Worm (Caenorhabditis elegans) whole organism, L4 larva: ENCODE data around the gene srd-74.
A peak's percentile ranks its signal among the peaks of the same experiment; 100 is the strongest.
"Not testable (repeated sequence)": the region's sequence is repeated elsewhere in the genome, so short reads cannot be mapped to it uniquely, and the experiment has no call there.

Experiments used
- F26F4.8 ChIP-seq: fragments of 200-800 bp; sonication (Bioruptor generic); conservative IDR thresholded peaks from 2 replicates; pipeline ENCODE4 v1.3.6; 2022; ENCODE audit warnings: missing genetic modification characterization, missing compliant biosample characterization
- F44E2.7 ChIP-seq: fragments of 200-800 bp; sonication (Bioruptor generic); IDR thresholded peaks from 2 replicates; pipeline ENCODE4 v2.1.2; 2022; ENCODE audit warnings: missing genetic modification characterization, missing compliant biosample characterization
- R02D3.7 ChIP-seq: fragments of 150-350 bp; sonication (generic microtip); optimal IDR thresholded peaks from 3 replicates; lab custom pipeline; 2014; ENCODE audit warnings: missing biosample characterization, missing genetic modification characterization
- T26A8.4 ChIP-seq: fragments of 200-800 bp; sonication (Bioruptor generic); IDR thresholded peaks from 2 replicates; pipeline ENCODE4 v1.3.6; 2022; ENCODE audit warnings: missing genetic modification characterization, missing compliant biosample characterization
- Y105C5A.15 ChIP-seq: fragments of 200-800 bp; sonication (Bioruptor generic); IDR thresholded peaks from 2 replicates; pipeline ENCODE4 v1.3.6; 2022; ENCODE audit warnings: missing genetic modification characterization, missing compliant biosample characterization
- aha-1 ChIP-seq: fragments of 150-350 bp; peaks from one replicate; lab custom pipeline; 2014; ENCODE audit warnings: missing biosample characterization, missing genetic modification characterization
- ceh-28 ChIP-seq: fragments of 150-350 bp; optimal IDR thresholded peaks from 2 replicates; lab custom pipeline; 2014; ENCODE audit warnings: missing biosample characterization, missing genetic modification reagents, missing genetic modification characterization
- daf-16 ChIP-seq, 3 experiments: sonication (generic microtip); optimal IDR thresholded peaks; 2 replicates each; lab custom pipeline; 2016 to 2017; ENCODE audit warnings: missing genetic modification characterization in 3 of 3, missing genetic modification reagents in 3 of 3, mild to moderate bottlenecking in 2 of 3, missing compliant biosample characterization in 2 of 3, missing biosample characterization in 1 of 3, moderate library complexity in 1 of 3
- daf-19 ChIP-seq: fragments of 200-800 bp; sonication (Bioruptor generic); conservative IDR thresholded peaks from 2 replicates; pipeline ENCODE4 v1.3.6; 2022; ENCODE audit warnings: missing genetic modification characterization, missing compliant biosample characterization
- dpl-1 ChIP-seq: fragments of 150-350 bp; optimal IDR thresholded peaks from 2 replicates; lab custom pipeline; 2014; ENCODE audit warnings: missing biosample characterization, missing genetic modification reagents, missing genetic modification characterization
- dve-1 ChIP-seq: sonication (generic microtip); optimal IDR thresholded peaks from 2 replicates; lab custom pipeline; 2017; ENCODE audit warnings: antibody characterized with exemption, mild to moderate bottlenecking, missing genetic modification characterization, missing compliant biosample characterization; ENCODE audit not compliant: insufficient read depth
- fos-1 ChIP-seq: fragments of 150-350 bp; optimal IDR thresholded peaks from 2 replicates; lab custom pipeline; 2014; ENCODE audit warnings: missing biosample characterization, missing genetic modification characterization
- hif-1 ChIP-seq, 2 experiments: sonication (generic microtip); optimal IDR thresholded peaks; 2 replicates each; lab custom pipeline; 2016 to 2017; ENCODE audit warnings: missing compliant biosample characterization in 2 of 2, missing genetic modification characterization in 2 of 2, missing genetic modification reagents in 2 of 2, missing genotype in 2 of 2, mild to moderate bottlenecking in 1 of 2
- hlh-30 ChIP-seq: sonication (generic microtip); optimal IDR thresholded peaks from 2 replicates; lab custom pipeline; 2017; ENCODE audit warnings: antibody characterized with exemption, mild to moderate bottlenecking, missing genetic modification characterization, missing compliant biosample characterization; ENCODE audit not compliant: insufficient read depth
- hmg-1.1 ChIP-seq: fragments of 200-800 bp; sonication (Bioruptor generic); IDR thresholded peaks from 2 replicates; pipeline ENCODE4 v1.3.6; 2022; ENCODE audit warnings: missing genetic modification reagents, missing genetic modification characterization, missing compliant biosample characterization
- lim-7 ChIP-seq: fragments of 200-800 bp; sonication (Bioruptor generic); IDR thresholded peaks from 2 replicates; pipeline ENCODE4 v1.3.6; 2022; ENCODE audit warnings: missing genetic modification characterization, missing compliant biosample characterization
- lin-1 ChIP-seq: fragments of 200-800 bp; sonication (Bioruptor generic); IDR thresholded peaks from 2 replicates; pipeline ENCODE4 v1.3.6; 2022; ENCODE audit warnings: missing genetic modification reagents, missing genetic modification characterization, missing compliant biosample characterization
- lin-15B ChIP-seq: fragments of 150-350 bp; sonication (generic microtip); optimal IDR thresholded peaks from 3 replicates; lab custom pipeline; 2014; ENCODE audit warnings: missing biosample characterization, missing genetic modification characterization
- lin-38 ChIP-seq: fragments of 200-800 bp; sonication (Bioruptor generic); IDR thresholded peaks from 2 replicates; pipeline ENCODE4 v1.3.6; 2022; ENCODE audit warnings: missing genetic modification reagents, missing genetic modification characterization, missing compliant biosample characterization
- lsy-2 ChIP-seq, 2 experiments: fragments of 150-350 bp in 1 of 2; sonication (generic microtip) in 1 of 2; optimal IDR thresholded peaks; 2 replicates each; lab custom pipeline; 2014 to 2017; ENCODE audit warnings: missing biosample characterization in 2 of 2, missing genetic modification characterization in 2 of 2
- mdl-1 ChIP-seq, 2 experiments: fragments of 150-350 bp in 1 of 2; sonication (generic microtip) in 1 of 2; optimal IDR thresholded peaks; 2 replicates each; lab custom pipeline; 2014 to 2017; ENCODE audit warnings: missing biosample characterization in 2 of 2, missing genetic modification characterization in 2 of 2
- mes-2 ChIP-seq: sonication (generic microtip); optimal IDR thresholded peaks from 2 replicates; lab custom pipeline; 2016; ENCODE audit warnings: missing genotype, mild to moderate bottlenecking, missing genetic modification characterization, missing compliant biosample characterization; ENCODE audit not compliant: poor library complexity, severe bottlenecking
- nhr-11 ChIP-seq: fragments of 150-350 bp; optimal IDR thresholded peaks from 2 replicates; lab custom pipeline; 2014; ENCODE audit warnings: missing biosample characterization, missing genetic modification characterization
- nhr-41 ChIP-seq: fragments of 200-800 bp; sonication (Bioruptor generic); IDR thresholded peaks from 2 replicates; pipeline ENCODE4 v1.3.6; 2022; ENCODE audit warnings: missing genetic modification reagents, missing genetic modification characterization, missing compliant biosample characterization
- nhr-42 ChIP-seq: fragments of 200-800 bp; sonication (Bioruptor generic); IDR thresholded peaks from 2 replicates; pipeline ENCODE4 v1.3.6; 2022; ENCODE audit warnings: missing genetic modification characterization, missing compliant biosample characterization
- saeg-2 ChIP-seq: fragments of 200-800 bp; sonication (Bioruptor generic); IDR thresholded peaks from 2 replicates; pipeline ENCODE4 v1.3.6; 2022; ENCODE audit warnings: missing genetic modification reagents, missing genetic modification characterization, missing compliant biosample characterization
- set-16 ChIP-seq: fragments of 200-800 bp; sonication (Bioruptor generic); IDR thresholded peaks from 2 replicates; pipeline ENCODE4 v1.3.6; 2022; ENCODE audit warnings: missing genetic modification reagents, missing genetic modification characterization, missing compliant biosample characterization
- spr-1 ChIP-seq: sonication (generic microtip); optimal IDR thresholded peaks from 2 replicates; lab custom pipeline; 2016; ENCODE audit warnings: mild to moderate bottlenecking, missing genetic modification characterization, missing compliant biosample characterization
- unc-130 ChIP-seq: sonication (generic microtip); optimal IDR thresholded peaks from 2 replicates; lab custom pipeline; 2016; ENCODE audit warnings: missing genetic modification reagents, missing genetic modification characterization, missing compliant biosample characterization
- unc-62 ChIP-seq, 3 experiments: fragments of 150-350 bp in 1 of 3; sonication (generic microtip); optimal IDR thresholded peaks in 2 of 3; peaks in 1 of 3; 1 replicate in 1 of 3; 2 replicates in 2 of 3; lab custom pipeline; 2014 to 2017; ENCODE audit warnings: missing biosample characterization in 3 of 3, missing genetic modification characterization in 3 of 3, missing genetic modification reagents in 3 of 3, missing genotype in 1 of 3
- zag-1 ChIP-seq: fragments of 150-350 bp; optimal IDR thresholded peaks from 2 replicates; lab custom pipeline; 2014; ENCODE audit warnings: missing biosample characterization, missing genetic modification characterization
- zfp-2 ChIP-seq: sonication (generic microtip); optimal IDR thresholded peaks from 2 replicates; lab custom pipeline; 2016; ENCODE audit warnings: mild to moderate bottlenecking, missing genetic modification characterization, missing compliant biosample characterization

srd-74 gene

DNA sequence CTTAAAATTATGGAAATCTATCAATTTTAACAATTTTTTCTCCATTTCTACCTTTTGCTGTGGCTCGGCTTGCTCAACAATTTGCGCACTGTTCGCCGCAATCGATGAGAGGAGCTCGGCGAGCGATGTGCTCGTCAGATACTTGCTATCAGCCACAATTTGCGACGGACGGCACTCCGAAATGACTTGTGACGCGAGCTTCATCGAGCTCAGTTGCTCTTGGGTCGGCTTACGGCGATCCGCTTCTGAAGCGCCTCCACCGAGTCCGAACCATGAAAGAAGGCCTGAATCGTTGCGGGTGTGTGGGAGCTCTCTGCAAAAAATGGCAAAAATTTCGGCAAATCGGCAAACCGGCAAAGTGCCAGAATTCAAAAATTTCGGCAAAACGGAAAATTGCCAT is 21.3 kb upstream of the srd-74 start:
- TF ChIP-seq lin-1 (GFP tag; lab: Robert Waterston, UW) (no peak), fos-1 (tag; lab: Kevin White, UChicago) (no peak), set-16 (GFP tag; lab: Robert Waterston, UW) (peak; percentile 75), spr-1 (no peak)

DNA sequence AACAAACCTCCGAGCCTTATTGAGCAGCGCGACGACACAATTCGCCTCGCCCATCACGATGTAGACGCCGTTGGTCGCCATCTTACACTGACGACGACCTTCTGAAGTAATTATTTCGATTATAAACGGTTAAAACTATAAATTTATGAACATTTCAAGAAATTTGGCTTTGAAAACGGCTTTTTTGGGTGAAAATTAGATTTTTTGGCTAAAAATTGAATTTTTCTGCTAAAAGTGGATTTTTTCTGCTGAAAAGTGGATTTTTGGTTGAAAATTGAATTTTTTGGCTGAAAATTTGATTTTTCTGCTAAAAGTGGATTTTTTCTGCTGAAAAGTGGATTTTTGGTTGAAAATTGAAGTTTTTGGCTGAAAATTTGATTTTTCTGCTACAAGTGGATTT is 8.3 kb upstream of the srd-74 start, which contains the start of gene gbf-1:
TSS of gene gbf-1 (minus strand) at position 101 of the 400 bp plus-strand sequence.
- not testable (repeated sequence) for TF ChIP-seq ceh-28 (tag; lab: Kevin White, UChicago); nhr-41; zfp-2 (tag; lab: Kevin White, UChicago)

DNA sequence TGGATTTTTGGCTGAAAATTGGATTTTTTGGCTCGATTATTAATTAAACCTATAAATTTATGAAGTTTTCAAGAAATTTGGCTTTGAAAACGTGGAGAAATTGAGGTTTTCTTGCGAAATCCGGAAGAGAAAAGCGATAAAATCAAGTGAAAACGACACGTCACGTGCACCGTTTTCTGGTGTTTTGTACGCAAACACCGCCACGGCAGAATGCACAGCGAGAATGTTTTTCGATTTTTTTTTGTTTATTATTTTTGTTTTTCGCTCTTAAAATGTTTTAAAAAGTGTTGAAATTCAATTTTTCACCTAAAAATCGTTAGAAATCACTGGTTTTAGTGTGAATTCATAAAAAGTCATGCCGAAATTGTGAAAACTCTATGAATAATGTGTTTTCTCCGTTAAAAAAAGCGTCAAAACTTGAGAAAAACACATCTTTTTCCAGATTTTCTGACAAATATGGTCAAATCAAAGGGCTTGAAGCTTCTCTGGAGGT is 7.3 kb upstream of the srd-74 start, which contains the start of gene immp-1:
TSS of gene immp-1 (plus strand) at position 443 of the 493 bp plus-strand sequence.
- TF ChIP-seq nhr-42 (GFP tag; lab: Robert Waterston, UW) (no peak), daf-16 (GFP tag; optimal IDR thresholded peaks at IDR 0.05; lab: Kevin White, UChicago) (no peak), daf-16 (tag; optimal IDR thresholded peaks at IDR 0.05; lab: Kevin White, UChicago) (peak; percentile 51), hlh-30 (tag; lab: Kevin White, UChicago) (peak; percentile 97), dve-1 (tag; lab: Kevin White, UChicago) (peak; percentile 29), dpl-1 (GFP tag; lab: Kevin White, UChicago) (peak; percentile 52), T26A8.4 (GFP tag; lab: Robert Waterston, UW) (peak; percentile 28; the same call in 1 of the 2 replicates), mdl-1 (tag; optimal IDR thresholded peaks at IDR 0.05; lab: Kevin White, UChicago) (peak in 1 of 2 experiments; percentile 49), mes-2 (tag; lab: Kevin White, UChicago) (peak; percentile 72), saeg-2 (GFP tag; lab: Robert Waterston, UW) (no peak), R02D3.7 (tag; lab: Kevin White, UChicago) (no peak), F44E2.7 (no peak), hmg-1.1 (peak; percentile 53; the same call in 1 of the 2 replicates), F26F4.8 (no peak), lsy-2 (tag; optimal IDR thresholded peaks at IDR 0.05; lab: Kevin White, UChicago) (peak in 1 of 2 experiments; percentile 64), lin-38 (GFP tag; lab: Robert Waterston, UW) (peak; percentile 53)

DNA sequence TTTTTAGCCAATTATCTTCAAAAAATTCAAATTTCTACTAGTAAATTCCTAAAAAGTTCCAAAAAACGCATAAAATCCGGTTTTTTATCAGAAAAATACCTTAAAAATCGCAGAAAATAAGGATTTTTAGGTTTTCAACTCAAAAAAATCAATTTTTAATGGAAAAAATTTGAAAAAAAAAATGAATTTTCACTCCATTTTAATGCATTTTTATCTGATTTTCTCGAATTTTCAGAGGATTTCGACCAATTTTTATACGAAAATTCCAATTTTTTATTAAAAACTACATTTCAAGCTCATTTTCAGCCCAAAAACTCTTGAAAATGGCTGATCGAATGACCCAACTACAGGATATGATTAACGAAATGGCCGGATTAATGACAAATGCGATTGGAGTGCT is 4.6 kb upstream of the srd-74 start, which contains the start of gene mdt-21:
TSS of gene mdt-21 (plus strand) at position 301 of the 400 bp plus-strand sequence.
- no peak for TF ChIP-seq nhr-11 (tag; lab: Kevin White, UChicago)
- peak; percentile 52 for TF ChIP-seq aha-1

DNA sequence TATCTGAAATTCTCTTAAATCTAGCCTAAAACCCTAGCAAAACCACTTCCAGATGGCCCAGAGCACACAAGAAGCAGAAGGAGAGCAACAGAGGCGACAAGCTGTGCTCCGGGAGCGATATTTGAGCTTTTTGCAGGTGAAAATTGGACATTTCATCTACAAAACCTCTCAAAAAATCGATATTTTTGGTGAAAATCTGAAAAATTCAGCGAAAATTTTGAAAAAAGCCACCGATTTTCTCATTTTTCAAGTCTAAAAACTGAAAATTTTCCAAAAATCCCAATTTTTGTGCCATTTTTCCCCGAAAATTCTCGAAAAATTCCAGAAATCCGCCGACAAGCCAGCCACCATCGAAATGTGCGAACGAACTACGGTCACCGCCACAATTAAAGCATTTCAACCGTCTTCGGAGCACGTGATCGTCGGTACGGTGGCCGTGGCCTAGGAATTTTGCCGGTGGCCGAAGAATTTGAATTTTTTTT is 1.7 kb upstream of the srd-74 start, which contains the start of gene C24H11.5:
TSS of gene C24H11.5 (plus strand) at position 51 of the 482 bp plus-strand sequence.
- no peak for TF ChIP-seq lim-7
- TF ChIP-seq zag-1 (tag; lab: Kevin White, UChicago), result no peak
- TF ChIP-seq daf-19 (GFP tag; lab: Robert Waterston, UW), result no peak
- no peak for TF ChIP-seq lin-15B (tag; lab: Kevin White, UChicago)
- TF ChIP-seq unc-130 (GFP tag; lab: Kevin White, UChicago), result no peak
- TF ChIP-seq mes-2 (tag; lab: Kevin White, UChicago), result peak; percentile 26
- TF ChIP-seq Y105C5A.15 (GFP tag; lab: Robert Waterston, UW), result no peak
- TF ChIP-seq hif-1 (tag; optimal IDR thresholded peaks at IDR 0.05; lab: Kevin White, UChicago), result no peak
- peak in 1 of 2 experiments; percentile 77 for TF ChIP-seq unc-62 (GFP tag; optimal IDR thresholded peaks at IDR 0.05 in 1 of 2; lab: Kevin White, UChicago)
- TF ChIP-seq unc-62 (tag; optimal IDR thresholded peaks at IDR 0.05; lab: Kevin White, UChicago), result no peak
